Worm (Caenorhabditis elegans): ENCODE results near the gene str-3.

- TF ChIP-seq flt-1 (GFP tag; IDR thresholded peaks at IDR 0.05) = no peak
- TF ChIP-seq tab-1 (GFP tag; IDR thresholded peaks at IDR 0.05) = no peak
- TF ChIP-seq ztf-29 (GFP tag; IDR thresholded peaks at IDR 0.05) = no peak
- no peak for TF ChIP-seq ref-1 (GFP tag; conservative IDR thresholded peaks at IDR 0.05)
- no peak for TF ChIP-seq cog-1 (tag; optimal IDR thresholded peaks at IDR 0.05)
- no peak for TF ChIP-seq ztf-23 (GFP tag; IDR thresholded peaks at IDR 0.05)
These were observed 11.7 kb upstream of the str-3 start for ce11 chrIV:11111898-11112297.
